Worm (Caenorhabditis elegans) whole organism, mixed stage, embryonic: ENCODE results near the gene F46G11.2.

Experiments used
- blmp-1 ChIP-seq: fragments of 150-350 bp; optimal IDR thresholded peaks from 2 replicates; lab custom pipeline; 2014; ENCODE audit warnings: missing biosample characterization, missing genetic modification characterization
- ham-2 ChIP-seq: fragments of 200-800 bp; sonication (Bioruptor generic); optimal IDR thresholded peaks from 2 replicates; lab custom pipeline; 2018; ENCODE audit warnings: mild to moderate bottlenecking, missing genetic modification characterization, missing compliant biosample characterization
- lin-13 ChIP-seq: fragments of 150-350 bp; optimal IDR thresholded peaks from 2 replicates; lab custom pipeline; 2014; ENCODE audit warnings: missing biosample characterization, missing genetic modification characterization
- lin-32 ChIP-seq: fragments of 200-800 bp; sonication (Bioruptor generic); optimal IDR thresholded peaks from 2 replicates; lab custom pipeline; 2018; ENCODE audit warnings: mild to moderate bottlenecking, missing genetic modification characterization, missing compliant biosample characterization
- lsy-2 ChIP-seq: fragments of 150-350 bp; optimal IDR thresholded peaks from 2 replicates; lab custom pipeline; 2014; ENCODE audit warnings: missing biosample characterization, missing genetic modification characterization
- mep-1 ChIP-seq: fragments of 150-350 bp; optimal IDR thresholded peaks from 2 replicates; lab custom pipeline; 2017; ENCODE audit warnings: missing biosample characterization, missing genetic modification reagents, missing genetic modification characterization, inconsistent platforms
- nhr-12 ChIP-seq: fragments of 150-350 bp; optimal IDR thresholded peaks from 2 replicates; lab custom pipeline; 2014; ENCODE audit warnings: missing biosample characterization, missing genetic modification characterization
- nhr-28 ChIP-seq: fragments of 150-350 bp; optimal IDR thresholded peaks from 2 replicates; lab custom pipeline; 2014; ENCODE audit warnings: missing biosample characterization, missing genetic modification characterization
- nhr-76 ChIP-seq: sonication (generic microtip); optimal IDR thresholded peaks from 2 replicates; lab custom pipeline; 2017; ENCODE audit warnings: missing biosample characterization, missing genetic modification characterization
- pha-4 ChIP-seq: fragments of 150-350 bp; optimal IDR thresholded peaks from 2 replicates; lab custom pipeline; 2018; ENCODE audit warnings: missing biosample characterization, missing genetic modification reagents, missing genetic modification characterization
- sem-2 ChIP-seq: fragments of 200-800 bp; sonication (Bioruptor generic); optimal IDR thresholded peaks from 2 replicates; lab custom pipeline; 2018; ENCODE audit warnings: mild to moderate bottlenecking, missing genetic modification characterization, missing compliant biosample characterization
- snpc-4 ChIP-seq: fragments of 150-350 bp; optimal IDR thresholded peaks from 2 replicates; lab custom pipeline; 2014; ENCODE audit warnings: missing biosample characterization, missing genetic modification characterization
- ztf-11 ChIP-seq: fragments of 150-350 bp; optimal IDR thresholded peaks from 2 replicates; lab custom pipeline; 2014; ENCODE audit warnings: missing biosample characterization, missing genetic modification characterization

DNA sequence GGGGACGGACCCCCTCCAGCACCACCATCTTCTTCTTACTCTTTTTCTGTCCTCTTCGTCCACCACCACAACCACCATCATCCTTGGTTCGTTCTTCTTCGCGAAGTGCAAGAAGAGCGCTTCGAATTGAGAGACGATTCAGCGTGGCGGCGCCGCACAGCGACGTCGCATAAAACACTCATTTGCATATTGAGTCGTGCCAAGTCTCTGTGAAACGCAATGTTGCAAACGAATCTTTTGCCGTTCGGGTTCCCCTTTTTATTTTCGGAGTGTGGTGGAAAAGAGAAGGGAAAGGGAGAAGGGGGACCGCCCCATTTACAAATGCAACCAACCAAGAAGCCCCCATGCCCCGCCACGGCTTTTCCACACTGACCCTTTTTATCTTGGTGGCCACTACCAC, 28.4 kb downstream of the F46G11.2 start:
- TF ChIP-seq lin-13 (tag; lab: Kevin White, UChicago) (no peak), lin-32 (no peak), snpc-4 (tag; lab: Kevin White, UChicago) (no peak), pha-4 (no peak), blmp-1 (tag; lab: Kevin White, UChicago) (no peak), ztf-11 (tag; lab: Kevin White, UChicago) (no peak), sem-2 (GFP tag; lab: Kevin White, UChicago) (no peak), lsy-2 (tag; lab: Kevin White, UChicago) (no peak), nhr-28 (no peak), nhr-12 (tag; lab: Kevin White, UChicago) (no peak), nhr-76 (tag; lab: Kevin White, UChicago) (no peak), ham-2 (GFP tag; lab: Kevin White, UChicago) (peak; percentile 13), mep-1 (tag; lab: Kevin White, UChicago) (no peak)
